Worm (Caenorhabditis elegans): Measurements from ENCODE around the gene M7.7.

M7.7 gene

ce11 chrIV:11080823-11081285 is 8.8 kb upstream of the M7.7 start, which contains the start of gene atg-7 (continued):
- TF ChIP-seq xnd-1 (tag; optimal IDR thresholded peaks at IDR 0.05) = peak; percentile 28
- no peak for TF ChIP-seq lir-1 (GFP tag; conservative IDR thresholded peaks at IDR 0.05)
- peak; percentile 14 for TF ChIP-seq lin-40 (tag; optimal IDR thresholded peaks at IDR 0.05)
- TF ChIP-seq let-526 (GFP tag; IDR thresholded peaks at IDR 0.05) = no peak
- TF ChIP-seq him-1 (tag; optimal IDR thresholded peaks at IDR 0.05) = peak; percentile 8
- no peak for TF ChIP-seq cebp-1 (GFP tag; IDR thresholded peaks at IDR 0.05)
- TF ChIP-seq cebp-1 (tag; optimal IDR thresholded peaks at IDR 0.05) = peak; percentile 40
- peak; percentile 80 for TF ChIP-seq F49E8.2 (tag; optimal IDR thresholded peaks at IDR 0.05; ENCODE audit: insufficient read depth)
- TF ChIP-seq mxl-1 (tag; optimal IDR thresholded peaks at IDR 0.05) = no peak
- TF ChIP-seq F10E7.11 (tag; optimal IDR thresholded peaks at IDR 0.05) = peak; percentile 60
- peak; percentile 76; the same call in 1 of the 2 replicates for TF ChIP-seq attf-6 (GFP tag; IDR thresholded peaks at IDR 0.05)
- peak; percentile 15 for TF ChIP-seq attf-5 (GFP tag; optimal IDR thresholded peaks at IDR 0.05)
- TF ChIP-seq athp-1 (tag; optimal IDR thresholded peaks at IDR 0.05) = peak; percentile 35
- TF ChIP-seq hsf-1 (GFP tag; IDR thresholded peaks at IDR 0.05) = 0 out of 2 replicates have a peak, but pooled peaks have one; percentile 58
- peak; percentile 43 for TF ChIP-seq chd-7 (tag; optimal IDR thresholded peaks at IDR 0.05)
- TF ChIP-seq ceh-27 (GFP tag; optimal IDR thresholded peaks at IDR 0.05) = peak; percentile 36
- peak in 1 of 2 experiments; percentile 8 for TF ChIP-seq rec-8 (tag; optimal IDR thresholded peaks at IDR 0.05)
- TF ChIP-seq madf-6 (GFP tag; IDR thresholded peaks at IDR 0.05) = peak; percentile 39
- TF ChIP-seq somi-1 (GFP tag; optimal IDR thresholded peaks at IDR 0.05) = peak; percentile 12
- TF ChIP-seq Y56A3A.18 (GFP tag; IDR thresholded peaks at IDR 0.05) = 0 out of 2 replicates have a peak, but pooled peaks have one; percentile 18
- peak; percentile 20 for TF ChIP-seq die-1 (tag; optimal IDR thresholded peaks at IDR 0.05)
- no peak for TF ChIP-seq snpc-4 (GFP tag; optimal IDR thresholded peaks at IDR 0.05)
- TF ChIP-seq snpc-4 (tag; optimal IDR thresholded peaks at IDR 0.05) = peak in 2 of 4 experiments; percentile 37 to 41
- TF ChIP-seq nfyb-1 (GFP tag; IDR thresholded peaks at IDR 0.05) = peak; percentile 63; the same call in 1 of the 2 replicates
- no peak for TF ChIP-seq sptf-2 (GFP tag; optimal IDR thresholded peaks at IDR 0.05)
- TF ChIP-seq egl-44 (GFP tag; IDR thresholded peaks at IDR 0.05) = no peak
- TF ChIP-seq snpc-1.3 (tag; optimal IDR thresholded peaks at IDR 0.05; ENCODE audit: insufficient read depth) = peak; percentile 1
- TF ChIP-seq ztf-22 (GFP tag; optimal IDR thresholded peaks at IDR 0.05) = peak; percentile 35
- TF ChIP-seq aptf-3 (GFP tag; IDR thresholded peaks at IDR 0.05) = no peak
- peak; percentile 76 for TF ChIP-seq repo-1 (tag; optimal IDR thresholded peaks at IDR 0.05)
- no peak for TF ChIP-seq pha-4 (tag; optimal IDR thresholded peaks at IDR 0.05)
- TF ChIP-seq ztf-6 (GFP tag; IDR thresholded peaks at IDR 0.05) = no peak
- peak; percentile 34; the same call in 1 of the 2 replicates for TF ChIP-seq hmg-1.2 (GFP tag; IDR thresholded peaks at IDR 0.05)
- TF ChIP-seq ceh-79 (tag; optimal IDR thresholded peaks at IDR 0.05) = no peak
- TF ChIP-seq let-607 (tag; optimal IDR thresholded peaks at IDR 0.05) = peak in 1 of 2 experiments; percentile 31
- TF ChIP-seq nhr-90 (tag; optimal IDR thresholded peaks at IDR 0.05) = peak; percentile 7
- peak in 1 of 3 experiments; percentile 13 for TF ChIP-seq lin-35 (GFP tag; optimal IDR thresholded peaks at IDR 0.05)
- peak; percentile 70 for TF ChIP-seq tlf-1 (GFP tag; optimal IDR thresholded peaks at IDR 0.05)
- peak; percentile 17 for TF ChIP-seq lsl-1 (GFP tag; optimal IDR thresholded peaks at IDR 0.05)
- no peak for TF ChIP-seq F52B5.7 (tag; optimal IDR thresholded peaks at IDR 0.05)

All from whole organism, young adult.